Fruit fly (Drosophila melanogaster) whole organism, embryonic: ENCODE results near the gene ea.

ENCODE experiments used
- CG10979 ChIP-seq: fragments of 200-800 bp; sonication (Bioruptor generic); optimal IDR thresholded peaks from 2 replicates; lab custom pipeline; 2018; ENCODE audit warnings: missing biosample characterization, mild to moderate bottlenecking, missing genetic modification characterization, moderate library complexity
- CG12391 ChIP-seq: fragments of 200-800 bp; sonication (Bioruptor generic); optimal IDR thresholded peaks from 3 replicates; lab custom pipeline; 2018; ENCODE audit warnings: missing biosample characterization, mild to moderate bottlenecking, missing genetic modification characterization, moderate library complexity
- CG12659 ChIP-seq: fragments of 200-800 bp; sonication (Bioruptor generic); optimal IDR thresholded peaks from 3 replicates; lab custom pipeline; 2017; ENCODE audit warnings: mild to moderate bottlenecking, missing biosample characterization, missing genetic modification reagents, missing genetic modification characterization
- CG12744 ChIP-seq: fragments of 200-800 bp; sonication (Bioruptor generic); optimal IDR thresholded peaks from 2 replicates; lab custom pipeline; 2016; ENCODE audit warnings: missing biosample characterization, missing genetic modification characterization
- CG13624 ChIP-seq: fragments of 200-800 bp; sonication (Bioruptor generic); optimal IDR thresholded peaks from 2 replicates; lab custom pipeline; 2016; ENCODE audit warnings: missing biosample characterization, missing genetic modification characterization
- CG14050 ChIP-seq: fragments of 200-800 bp; sonication (Bioruptor generic); IDR thresholded peaks from 3 replicates; pipeline ENCODE4 v1.3.6; 2022; ENCODE audit warnings: missing biosample characterization, missing genetic modification characterization
- CG14710 ChIP-seq: fragments of 200-800 bp; sonication (Bioruptor generic); optimal IDR thresholded peaks from 3 replicates; lab custom pipeline; 2019; ENCODE audit warnings: missing biosample characterization, mild to moderate bottlenecking, missing genetic modification characterization, moderate library complexity
- CG15514 ChIP-seq: fragments of 200-800 bp; sonication (Bioruptor generic); optimal IDR thresholded peaks from 3 replicates; lab custom pipeline; 2017; ENCODE audit warnings: missing biosample characterization, missing genetic modification characterization, mild to moderate bottlenecking, moderate library complexity, missing genetic modification reagents
- CG18011 ChIP-seq: fragments of 200-800 bp; sonication (Bioruptor generic); optimal IDR thresholded peaks from 2 replicates; lab custom pipeline; 2017; ENCODE audit warnings: missing biosample characterization, missing genetic modification characterization, mild to moderate bottlenecking, moderate library complexity, missing genotype
- CG33557 ChIP-seq: fragments of 200-800 bp; sonication (Bioruptor generic); optimal IDR thresholded peaks from 2 replicates; lab custom pipeline; 2019; ENCODE audit warnings: missing biosample characterization, mild to moderate bottlenecking, missing genetic modification characterization, moderate library complexity
- CG34422 ChIP-seq: fragments of 200-800 bp; sonication (Bioruptor generic); IDR thresholded peaks from 3 replicates; pipeline ENCODE4 v1.3.6; 2022; ENCODE audit warnings: missing biosample characterization, missing genetic modification characterization
- CG4820 ChIP-seq: fragments of 200-800 bp; sonication (Bioruptor generic); optimal IDR thresholded peaks from 3 replicates; lab custom pipeline; 2016; ENCODE audit warnings: missing biosample characterization, missing genetic modification characterization
- CG7556 ChIP-seq: fragments of 200-800 bp; sonication (Bioruptor generic); optimal IDR thresholded peaks from 2 replicates; lab custom pipeline; 2017; ENCODE audit warnings: missing biosample characterization, mild to moderate bottlenecking, missing genetic modification characterization
- CG8478 ChIP-seq: fragments of >200 bp; optimal IDR thresholded peaks from 2 replicates; lab custom pipeline; 2018
- CG9876 ChIP-seq: fragments of 200-800 bp; sonication (Bioruptor generic); optimal IDR thresholded peaks from 2 replicates; lab custom pipeline; 2016; ENCODE audit warnings: missing biosample characterization, missing genetic modification characterization
- Dbx ChIP-seq: fragments of 200-800 bp; sonication (Bioruptor generic); IDR thresholded peaks from 3 replicates; pipeline ENCODE4 v1.3.6; 2022; ENCODE audit warnings: missing biosample characterization, missing genetic modification characterization
- Dref ChIP-seq: fragments of 200-800 bp; sonication (Bioruptor generic); IDR thresholded peaks from 2 replicates; pipeline ENCODE4 v1.3.6; 2022; ENCODE audit warnings: missing biosample characterization, missing genetic modification characterization
- Fer1 ChIP-seq: fragments of 200-800 bp; sonication (Bioruptor generic); optimal IDR thresholded peaks from 2 replicates; lab custom pipeline; 2017; ENCODE audit warnings: missing biosample characterization, mild to moderate bottlenecking, missing genetic modification characterization
- HmgZ ChIP-seq: fragments of 200-800 bp; sonication (Bioruptor generic); optimal IDR thresholded peaks from 2 replicates; lab custom pipeline; 2018; ENCODE audit warnings: missing biosample characterization, mild to moderate bottlenecking, missing genetic modification characterization
- Hmr ChIP-seq: fragments of 200-800 bp; sonication (Bioruptor generic); optimal IDR thresholded peaks from 3 replicates; lab custom pipeline; 2017; ENCODE audit warnings: mild to moderate bottlenecking, missing biosample characterization, missing genetic modification reagents, missing genetic modification characterization
- Mes4 ChIP-seq: fragments of 200-800 bp; sonication (Bioruptor generic); optimal IDR thresholded peaks from 2 replicates; lab custom pipeline; 2016; ENCODE audit warnings: missing biosample characterization, missing genetic modification characterization
- Side ChIP-seq: fragments of 200-800 bp; sonication (Bioruptor generic); optimal IDR thresholded peaks from 2 replicates; lab custom pipeline; 2016; ENCODE audit warnings: missing biosample characterization, missing genetic modification characterization
- Sin3A ChIP-seq: fragments of >200 bp; optimal IDR thresholded peaks from 2 replicates; lab custom pipeline; 2018
- Six4 ChIP-seq: fragments of 200-800 bp; sonication (Bioruptor generic); optimal IDR thresholded peaks from 2 replicates; lab custom pipeline; 2016; ENCODE audit warnings: missing biosample characterization, missing genetic modification characterization
- Sox100B ChIP-seq: fragments of 200-800 bp; sonication (Bioruptor generic); optimal IDR thresholded peaks from 3 replicates; lab custom pipeline; 2018; ENCODE audit warnings: missing biosample characterization, mild to moderate bottlenecking, missing genetic modification characterization
- Spps ChIP-seq: fragments of 200-800 bp; sonication (Bioruptor generic); optimal IDR thresholded peaks from 2 replicates; lab custom pipeline; 2018; ENCODE audit warnings: missing biosample characterization, mild to moderate bottlenecking, missing genetic modification characterization
- Tbp ChIP-seq: fragments of >200 bp; optimal IDR thresholded peaks from 2 replicates; lab custom pipeline; 2018; ENCODE audit warnings: missing biosample characterization, missing genetic modification characterization
- aop ChIP-seq: fragments of 200-800 bp; sonication (Bioruptor generic); IDR thresholded peaks from 2 replicates; pipeline ENCODE4 v1.3.6; 2022; ENCODE audit warnings: missing biosample characterization, missing genetic modification characterization
- ash1 ChIP-seq: fragments of 200-800 bp; sonication (Bioruptor generic); optimal IDR thresholded peaks from 2 replicates; lab custom pipeline; 2018; ENCODE audit warnings: missing biosample characterization, mild to moderate bottlenecking, missing genetic modification characterization
- bigmax ChIP-seq: fragments of 200-800 bp; sonication (Bioruptor generic); optimal IDR thresholded peaks from 2 replicates; lab custom pipeline; 2018; ENCODE audit warnings: missing biosample characterization, mild to moderate bottlenecking, missing genetic modification characterization
- bsh ChIP-seq, 2 experiments: fragments of 200-800 bp; sonication (Bioruptor generic); optimal IDR thresholded peaks; 2 replicates each; lab custom pipeline; 2017 to 2018; ENCODE audit warnings: mild to moderate bottlenecking in 2 of 2, missing biosample characterization in 2 of 2, missing genetic modification characterization in 2 of 2, moderate library complexity in 1 of 2
- btn ChIP-seq: fragments of 200-800 bp; sonication (Bioruptor generic); optimal IDR thresholded peaks from 2 replicates; lab custom pipeline; 2016; ENCODE audit warnings: missing biosample characterization, missing genetic modification characterization
- cas ChIP-seq: fragments of 200-800 bp; sonication (Bioruptor generic); IDR thresholded peaks from 2 replicates; pipeline ENCODE4 v1.3.6; 2022; ENCODE audit warnings: missing biosample characterization, missing genetic modification characterization
- caup ChIP-seq: fragments of 200-800 bp; sonication (Bioruptor generic); optimal IDR thresholded peaks from 3 replicates; lab custom pipeline; 2017; ENCODE audit warnings: missing biosample characterization, mild to moderate bottlenecking, missing genetic modification characterization, moderate library complexity; ENCODE audit not compliant: severe bottlenecking
- corto ChIP-seq: fragments of 200-800 bp; sonication (Bioruptor generic); optimal IDR thresholded peaks from 2 replicates; lab custom pipeline; 2016; ENCODE audit warnings: missing biosample characterization, mild to moderate bottlenecking, missing genetic modification characterization, moderate library complexity
- dati ChIP-seq: fragments of 200-800 bp; sonication (Bioruptor generic); IDR thresholded peaks from 2 replicates; pipeline ENCODE4 v1.3.6; 2022; ENCODE audit warnings: missing biosample characterization, missing genetic modification characterization
- disco-r ChIP-seq: fragments of 200-800 bp; sonication (Bioruptor generic); optimal IDR thresholded peaks from 2 replicates; lab custom pipeline; 2016; ENCODE audit warnings: missing biosample characterization, missing genetic modification characterization
- dmrt99B ChIP-seq: fragments of 200-800 bp; sonication (Bioruptor generic); optimal IDR thresholded peaks from 2 replicates; lab custom pipeline; 2018; ENCODE audit warnings: missing biosample characterization, mild to moderate bottlenecking, missing genetic modification characterization, moderate library complexity
- ewg ChIP-seq: fragments of 200-800 bp; sonication (Bioruptor generic); optimal IDR thresholded peaks from 3 replicates; lab custom pipeline; 2017; ENCODE audit warnings: mild to moderate bottlenecking, missing biosample characterization, missing genetic modification reagents, missing genetic modification characterization
- fu2 ChIP-seq: fragments of 200-800 bp; sonication (Bioruptor generic); optimal IDR thresholded peaks from 2 replicates; lab custom pipeline; 2016; ENCODE audit warnings: missing biosample characterization, missing genetic modification characterization
- hb ChIP-seq: fragments of 200-800 bp; sonication (Bioruptor generic); IDR thresholded peaks from 3 replicates; pipeline ENCODE4 v1.3.6; 2022; ENCODE audit warnings: missing biosample characterization, missing genetic modification characterization; ENCODE audit not compliant: partially characterized antibody
- nmo ChIP-seq: fragments of 200-800 bp; sonication (Bioruptor generic); optimal IDR thresholded peaks from 2 replicates; lab custom pipeline; 2018; ENCODE audit warnings: missing biosample characterization, mild to moderate bottlenecking, missing genetic modification characterization, moderate library complexity
- onecut ChIP-seq: fragments of 200-800 bp; sonication (Bioruptor generic); IDR thresholded peaks from 2 replicates; pipeline ENCODE4 v1.3.6; 2022; ENCODE audit warnings: missing biosample characterization, missing genetic modification characterization
- pum ChIP-seq: fragments of 200-800 bp; sonication (Bioruptor generic); optimal IDR thresholded peaks from 2 replicates; lab custom pipeline; 2016; ENCODE audit warnings: missing biosample characterization, missing genetic modification characterization
- ranshi ChIP-seq: fragments of 200-800 bp; sonication (Bioruptor generic); IDR thresholded peaks from 2 replicates; pipeline ENCODE4 v1.3.6; 2022; ENCODE audit warnings: missing biosample characterization, missing genetic modification characterization
- schlank ChIP-seq: fragments of 200-800 bp; sonication (Bioruptor generic); optimal IDR thresholded peaks from 2 replicates; lab custom pipeline; 2018; ENCODE audit warnings: missing biosample characterization, mild to moderate bottlenecking, missing genetic modification characterization
- stc ChIP-seq: fragments of 200-800 bp; sonication (Bioruptor generic); IDR thresholded peaks from 2 replicates; pipeline ENCODE4 v1.3.6; 2022; ENCODE audit warnings: missing biosample characterization, missing genetic modification characterization
- tap ChIP-seq: fragments of 200-800 bp; optimal IDR thresholded peaks from 3 replicates; lab custom pipeline; 2019; ENCODE audit warnings: missing biosample characterization, mild to moderate bottlenecking, missing genetic modification characterization, moderate library complexity
- tin ChIP-seq: fragments of 200-800 bp; sonication (Bioruptor generic); optimal IDR thresholded peaks from 3 replicates; lab custom pipeline; 2016; ENCODE audit warnings: missing biosample characterization, missing genetic modification characterization
- toy ChIP-seq: fragments of 200-800 bp; sonication (Bioruptor generic); IDR thresholded peaks from 2 replicates; pipeline ENCODE4 v1.3.6; 2022; ENCODE audit warnings: missing biosample characterization, missing genetic modification characterization
- usp ChIP-seq: fragments of >200 bp; optimal IDR thresholded peaks from 2 replicates; lab custom pipeline; 2017; ENCODE audit warnings: missing biosample characterization, missing genetic modification characterization
- zen2 ChIP-seq: fragments of 200-800 bp; sonication (Bioruptor generic); IDR thresholded peaks from 3 replicates; pipeline ENCODE4 v1.3.6; 2022; ENCODE audit warnings: missing biosample characterization, missing genetic modification characterization; ENCODE audit not compliant: partially characterized antibody

Gene ea

DNA sequence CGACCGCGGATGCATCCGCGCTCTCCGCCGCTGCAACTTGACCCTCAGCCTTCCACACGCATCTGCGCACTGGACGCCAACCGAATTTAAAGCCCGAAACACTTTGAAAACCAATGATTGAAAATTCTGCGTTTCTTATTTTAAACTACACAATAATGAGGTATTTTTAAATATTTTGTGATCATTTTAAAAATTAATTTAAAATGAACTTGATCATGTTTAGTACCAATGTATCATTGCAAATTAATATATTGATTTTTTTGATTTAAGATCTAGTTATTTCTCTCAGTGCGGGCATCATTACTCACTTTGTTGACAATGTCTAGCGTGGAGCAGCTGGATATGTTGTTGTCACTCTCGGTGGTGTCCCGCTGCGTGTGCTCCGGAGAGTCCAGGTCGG lies 38.3 kb downstream of the ea start (continued):
- no peak for TF ChIP-seq Hmr
- TF ChIP-seq usp (GFP tag; lab: Kevin White, UChicago): no peak
- no peak for TF ChIP-seq onecut (GFP tag; lab: Robert Waterston, UW)
- TF ChIP-seq Sox100B (GFP tag; lab: Kevin White, UChicago): no peak
- TF ChIP-seq tap (tag; lab: Kevin White, UChicago): no peak
- no peak for TF ChIP-seq Spps (tag; lab: Kevin White, UChicago)
- TF ChIP-seq cas (GFP tag; lab: Robert Waterston, UW): no peak
- TF ChIP-seq CG9876 (GFP tag; lab: Kevin White, UChicago): no peak
- peak; percentile 73 for TF ChIP-seq CG7556 (GFP tag; lab: Kevin White, UChicago)
- TF ChIP-seq CG14710 (tag; lab: Kevin White, UChicago): peak; percentile 23
- TF ChIP-seq stc (GFP tag; lab: Robert Waterston, UW): 0 out of 2 replicates have a peak, but pooled peaks have one; percentile 27
- TF ChIP-seq CG13624: no peak
- TF ChIP-seq pum (GFP tag; lab: Kevin White, UChicago): no peak
- no peak for TF ChIP-seq Side (GFP tag; lab: Kevin White, UChicago)
- TF ChIP-seq Mes4 (GFP tag; lab: Kevin White, UChicago): no peak
- TF ChIP-seq Tbp: no peak
- TF ChIP-seq ewg: peak; percentile 83
- no peak for TF ChIP-seq CG18011 (GFP tag; lab: Kevin White, UChicago)
- TF ChIP-seq hb (GFP tag; lab: Robert Waterston, UW): no peak
- TF ChIP-seq CG12744 (GFP tag; lab: Kevin White, UChicago): no peak
- TF ChIP-seq CG12659: peak; percentile 30
- TF ChIP-seq Fer1 (GFP tag; lab: Kevin White, UChicago): peak; percentile 59
- TF ChIP-seq ranshi (GFP tag; lab: Robert Waterston, UW): peak; percentile 41; the same call in 1 of the 2 replicates
- peak in 1 of 2 experiments; percentile 62 for TF ChIP-seq bsh (GFP tag; optimal IDR thresholded peaks at IDR 0.05; lab: Kevin White, UChicago)
- TF ChIP-seq Dbx (GFP tag; lab: Robert Waterston, UW): 0 out of 3 replicates have a peak, but pooled peaks have one; percentile 29
- TF ChIP-seq caup (GFP tag; lab: Kevin White, UChicago): no peak
- no peak for TF ChIP-seq disco-r (GFP tag; lab: Kevin White, UChicago)
- TF ChIP-seq schlank (tag; lab: Kevin White, UChicago): no peak
- TF ChIP-seq zen2: no peak
- peak; percentile 62 for TF ChIP-seq CG12391 (tag; lab: Kevin White, UChicago)
- no peak for TF ChIP-seq dmrt99B (tag; lab: Kevin White, UChicago)
- TF ChIP-seq Dref (GFP tag; lab: Robert Waterston, UW): no peak
- no peak for TF ChIP-seq CG8478 (lab: Kevin White, UChicago)
- TF ChIP-seq corto (GFP tag; lab: Kevin White, UChicago): no peak
- TF ChIP-seq nmo (GFP tag; lab: Kevin White, UChicago): peak; percentile 31
- TF ChIP-seq fu2: no peak
- TF ChIP-seq Sin3A: no peak
- TF ChIP-seq CG10979 (tag; lab: Kevin White, UChicago): peak; percentile 44
- TF ChIP-seq Six4 (GFP tag; lab: Kevin White, UChicago): no peak
- TF ChIP-seq CG33557 (GFP tag; lab: Kevin White, UChicago): no peak
- no peak for TF ChIP-seq CG15514 (GFP tag; lab: Kevin White, UChicago)
- no peak for TF ChIP-seq bigmax (GFP tag; lab: Kevin White, UChicago)
- TF ChIP-seq tin (GFP tag; lab: Kevin White, UChicago): no peak
- TF ChIP-seq HmgZ: peak; percentile 29
- TF ChIP-seq dati (GFP tag; lab: Robert Waterston, UW): no peak
- TF ChIP-seq aop (GFP tag; lab: Robert Waterston, UW): no peak
- no peak for TF ChIP-seq toy (GFP tag; lab: Robert Waterston, UW)
- TF ChIP-seq ash1 (GFP tag; lab: Kevin White, UChicago): no peak
- TF ChIP-seq btn (GFP tag; lab: Kevin White, UChicago): no peak
- no peak for TF ChIP-seq CG34422
- no peak for TF ChIP-seq CG14050
- no peak for TF ChIP-seq CG4820
